Fruit fly (Drosophila melanogaster) whole organism, embryonic: ENCODE data around the gene CG9150.

Experiments
- Adf1 ChIP-seq: fragments of 200-800 bp; sonication (Bioruptor generic); IDR thresholded peaks from 2 replicates; pipeline ENCODE4 v1.3.6; 2022; ENCODE audit warnings: missing biosample characterization, missing genetic modification characterization
- Atf6 ChIP-seq: fragments of 200-800 bp; sonication (Bioruptor generic); IDR thresholded peaks from 2 replicates; pipeline ENCODE4 v1.3.6; 2022; ENCODE audit warnings: missing biosample characterization, missing genetic modification characterization
- CG10431 ChIP-seq: fragments of 200-800 bp; sonication (Bioruptor generic); optimal IDR thresholded peaks from 3 replicates; lab custom pipeline; 2018; ENCODE audit warnings: missing biosample characterization, mild to moderate bottlenecking, missing genetic modification characterization
- CG12391 ChIP-seq: fragments of 200-800 bp; sonication (Bioruptor generic); optimal IDR thresholded peaks from 3 replicates; lab custom pipeline; 2018; ENCODE audit warnings: missing biosample characterization, mild to moderate bottlenecking, missing genetic modification characterization, moderate library complexity
- CG12769 ChIP-seq: fragments of 200-800 bp; sonication (Bioruptor generic); optimal IDR thresholded peaks from 2 replicates; lab custom pipeline; 2019; ENCODE audit warnings: missing biosample characterization, mild to moderate bottlenecking, missing genetic modification characterization, moderate library complexity
- CG14050 ChIP-seq: fragments of 200-800 bp; sonication (Bioruptor generic); IDR thresholded peaks from 3 replicates; pipeline ENCODE4 v1.3.6; 2022; ENCODE audit warnings: missing biosample characterization, missing genetic modification characterization
- CG15011 ChIP-seq: fragments of 200-800 bp; sonication (Bioruptor generic); optimal IDR thresholded peaks from 3 replicates; lab custom pipeline; 2018; ENCODE audit warnings: missing biosample characterization, mild to moderate bottlenecking, missing genetic modification characterization
- CG16779 ChIP-seq: fragments of 200-800 bp; sonication (Bioruptor generic); IDR thresholded peaks from 2 replicates; pipeline ENCODE4 v1.3.6; 2022; ENCODE audit warnings: missing biosample characterization, missing genetic modification characterization
- CG17912 ChIP-seq: fragments of 200-800 bp; sonication (Bioruptor generic); optimal IDR thresholded peaks from 2 replicates; lab custom pipeline; 2018; ENCODE audit warnings: missing biosample characterization, mild to moderate bottlenecking, missing genetic modification characterization
- CG3995 ChIP-seq: fragments of 200-800 bp; sonication (Bioruptor generic); optimal IDR thresholded peaks from 3 replicates; lab custom pipeline; 2016; ENCODE audit warnings: missing biosample characterization, missing genetic modification characterization
- CG6791 ChIP-seq: fragments of 200-800 bp; sonication (Bioruptor generic); IDR thresholded peaks from 3 replicates; pipeline ENCODE4 v1.3.6; 2022; ENCODE audit warnings: missing biosample characterization, missing genetic modification characterization; ENCODE audit not compliant: partially characterized antibody
- CG9876 ChIP-seq: fragments of 200-800 bp; sonication (Bioruptor generic); optimal IDR thresholded peaks from 2 replicates; lab custom pipeline; 2016; ENCODE audit warnings: missing biosample characterization, missing genetic modification characterization
- CTCF ChIP-seq: fragments of 200-800 bp; sonication (Bioruptor generic); optimal IDR thresholded peaks from 2 replicates; lab custom pipeline; 2017; ENCODE audit warnings: missing biosample characterization, mild to moderate bottlenecking, missing genetic modification characterization, moderate library complexity
- Deaf1 ChIP-seq: fragments of 200-800 bp; optimal IDR thresholded peaks from 3 replicates; lab custom pipeline; 2019; ENCODE audit warnings: missing biosample characterization, mild to moderate bottlenecking, missing genetic modification characterization, moderate library complexity
- Dek ChIP-seq: fragments of 200-800 bp; sonication (Bioruptor generic); optimal IDR thresholded peaks from 3 replicates; lab custom pipeline; 2019; ENCODE audit warnings: missing biosample characterization, mild to moderate bottlenecking, missing genetic modification characterization, moderate library complexity
- Dip2 ChIP-seq: fragments of 200-800 bp; sonication (Bioruptor generic); IDR thresholded peaks from 2 replicates; pipeline ENCODE4 v1.3.6; 2022; ENCODE audit warnings: missing biosample characterization, missing genetic modification characterization
- H15 ChIP-seq: fragments of 200-800 bp; sonication (Bioruptor generic); IDR thresholded peaks from 3 replicates; pipeline ENCODE4 v1.3.6; 2022; ENCODE audit warnings: missing biosample characterization, missing genetic modification characterization
- Jarid2 ChIP-seq: fragments of 200-800 bp; sonication (Bioruptor generic); optimal IDR thresholded peaks from 3 replicates; lab custom pipeline; 2017; ENCODE audit warnings: mild to moderate bottlenecking, missing biosample characterization, missing genetic modification reagents, missing genetic modification characterization
- MBD-R2 ChIP-seq: fragments of 200-800 bp; sonication (Bioruptor generic); IDR thresholded peaks from 2 replicates; pipeline ENCODE4 v1.3.6; 2022; ENCODE audit warnings: missing biosample characterization, missing genetic modification characterization
- NFAT ChIP-seq: fragments of 200-800 bp; sonication (Bioruptor generic); IDR thresholded peaks from 2 replicates; pipeline ENCODE4 v1.3.6; 2022; ENCODE audit warnings: missing biosample characterization, missing genetic modification characterization
- Opbp ChIP-seq: fragments of 200-800 bp; sonication (Bioruptor generic); IDR thresholded peaks from 3 replicates; pipeline ENCODE4 v1.3.6; 2022; ENCODE audit warnings: missing biosample characterization, missing genetic modification characterization; ENCODE audit not compliant: partially characterized antibody
- Rx ChIP-seq: fragments of 200-800 bp; sonication (Bioruptor generic); IDR thresholded peaks from 2 replicates; pipeline ENCODE4 v1.3.6; 2022; ENCODE audit warnings: missing biosample characterization, missing genetic modification characterization
- Six4 ChIP-seq: fragments of 200-800 bp; sonication (Bioruptor generic); optimal IDR thresholded peaks from 2 replicates; lab custom pipeline; 2016; ENCODE audit warnings: missing biosample characterization, missing genetic modification characterization
- Sox102F ChIP-seq: fragments of 200-800 bp; sonication (Bioruptor generic); optimal IDR thresholded peaks from 2 replicates; lab custom pipeline; 2018; ENCODE audit warnings: missing biosample characterization, mild to moderate bottlenecking, missing genetic modification characterization, moderate library complexity
- Ssrp ChIP-seq: fragments of 200-800 bp; sonication (Bioruptor generic); optimal IDR thresholded peaks from 2 replicates; lab custom pipeline; 2018; ENCODE audit warnings: missing biosample characterization, mild to moderate bottlenecking, missing genetic modification characterization, moderate library complexity
- TFAM ChIP-seq: fragments of 200-800 bp; sonication (Bioruptor generic); optimal IDR thresholded peaks from 2 replicates; lab custom pipeline; 2017; ENCODE audit warnings: missing biosample characterization, missing genetic modification characterization, inconsistent platforms
- aop ChIP-seq: fragments of 200-800 bp; sonication (Bioruptor generic); IDR thresholded peaks from 2 replicates; pipeline ENCODE4 v1.3.6; 2022; ENCODE audit warnings: missing biosample characterization, missing genetic modification characterization
- ara ChIP-seq: fragments of 200-800 bp; sonication (Bioruptor generic); IDR thresholded peaks from 2 replicates; pipeline ENCODE4 v1.3.6; 2022; ENCODE audit warnings: missing biosample characterization, missing genetic modification characterization
- ato ChIP-seq: fragments of 200-800 bp; sonication (Bioruptor generic); IDR thresholded peaks from 2 replicates; pipeline ENCODE4 v1.3.6; 2022; ENCODE audit warnings: missing biosample characterization, missing genetic modification characterization; ENCODE audit not compliant: partially characterized antibody
- cad ChIP-seq: fragments of >200 bp; optimal IDR thresholded peaks from 2 replicates; lab custom pipeline; 2017; ENCODE audit warnings: missing biosample characterization, missing genetic modification characterization
- cato ChIP-seq: fragments of 200-800 bp; sonication (Bioruptor generic); optimal IDR thresholded peaks from 2 replicates; lab custom pipeline; 2016; ENCODE audit warnings: missing biosample characterization, missing genetic modification characterization, borderline replicate concordance
- cg ChIP-seq: fragments of 200-800 bp; sonication (Bioruptor generic); optimal IDR thresholded peaks from 3 replicates; lab custom pipeline; 2019; ENCODE audit warnings: missing biosample characterization, mild to moderate bottlenecking, missing genetic modification characterization, moderate library complexity
- ci ChIP-seq: fragments of 200-800 bp; sonication (Bioruptor generic); IDR thresholded peaks from 3 replicates; pipeline ENCODE4 v1.3.6; 2022; ENCODE audit warnings: missing biosample characterization, missing genetic modification characterization
- corto ChIP-seq: fragments of 200-800 bp; sonication (Bioruptor generic); optimal IDR thresholded peaks from 2 replicates; lab custom pipeline; 2016; ENCODE audit warnings: missing biosample characterization, mild to moderate bottlenecking, missing genetic modification characterization, moderate library complexity
- crol ChIP-seq: fragments of 200-800 bp; sonication (Bioruptor generic); IDR thresholded peaks from 2 replicates; pipeline ENCODE4 v1.3.6; 2022; ENCODE audit warnings: missing biosample characterization, missing genetic modification characterization
- crp ChIP-seq, 2 experiments: fragments of 200-800 bp; sonication (Bioruptor generic); optimal IDR thresholded peaks; 2 replicates in 1 of 2; 3 replicates in 1 of 2; lab custom pipeline; 2017; ENCODE audit warnings: missing biosample characterization in 2 of 2, missing genetic modification characterization in 2 of 2, mild to moderate bottlenecking in 1 of 2, moderate library complexity in 1 of 2
- danr ChIP-seq: fragments of 200-800 bp; sonication (Bioruptor generic); IDR thresholded peaks from 2 replicates; pipeline ENCODE4 v1.3.6; 2022; ENCODE audit warnings: missing biosample characterization, missing genetic modification characterization
- dmrt99B ChIP-seq: fragments of 200-800 bp; sonication (Bioruptor generic); optimal IDR thresholded peaks from 2 replicates; lab custom pipeline; 2018; ENCODE audit warnings: missing biosample characterization, mild to moderate bottlenecking, missing genetic modification characterization, moderate library complexity
- dpn ChIP-seq, 2 experiments: fragments of 200-800 bp; sonication (Bioruptor generic); optimal IDR thresholded peaks; 3 replicates each; lab custom pipeline; 2016; ENCODE audit warnings: missing biosample characterization in 2 of 2, missing genetic modification characterization in 2 of 2
- hkb ChIP-seq, 2 experiments: fragments of 200-800 bp in 1 of 2; fragments of >200 bp in 1 of 2; sonication (Bioruptor generic) in 1 of 2; IDR thresholded peaks in 1 of 2; optimal IDR thresholded peaks in 1 of 2; 2 replicates each; pipeline versions ENCODE4 v1.3.6 to Lab custom; 2017 to 2022; ENCODE audit warnings: missing biosample characterization in 1 of 2, missing genetic modification characterization in 1 of 2
- jigr1 ChIP-seq: fragments of 200-800 bp; sonication (Bioruptor generic); IDR thresholded peaks from 3 replicates; pipeline ENCODE4 v1.3.6; 2022; ENCODE audit warnings: missing biosample characterization, missing genetic modification characterization
- knrl ChIP-seq: fragments of 200-800 bp; sonication (Bioruptor generic); IDR thresholded peaks from 3 replicates; pipeline ENCODE4 v1.3.6; 2022; ENCODE audit warnings: missing biosample characterization, missing genetic modification characterization; ENCODE audit not compliant: partially characterized antibody
- pan ChIP-seq, 4 experiments: fragments of >200 bp in 3 of 4; fragments of 200-800 bp in 1 of 4; sonication (Bioruptor generic) in 1 of 4; optimal IDR thresholded peaks in 3 of 4; IDR thresholded peaks in 1 of 4; 2 replicates each; pipeline versions ENCODE4 v1.3.6 to Lab custom; 2017 to 2022; ENCODE audit warnings: missing biosample characterization in 2 of 4, missing genetic modification characterization in 2 of 4, mixed read lengths in 1 of 4
- pb ChIP-seq: fragments of 200-800 bp; sonication (Bioruptor generic); optimal IDR thresholded peaks from 3 replicates; lab custom pipeline; 2016; ENCODE audit warnings: missing biosample characterization, missing genetic modification characterization
- ranshi ChIP-seq: fragments of 200-800 bp; sonication (Bioruptor generic); IDR thresholded peaks from 2 replicates; pipeline ENCODE4 v1.3.6; 2022; ENCODE audit warnings: missing biosample characterization, missing genetic modification characterization
- seq ChIP-seq: fragments of 200-800 bp; sonication (Bioruptor generic); IDR thresholded peaks from 2 replicates; pipeline ENCODE4 v1.3.6; 2022; ENCODE audit warnings: missing biosample characterization, missing genetic modification characterization
- tin ChIP-seq: fragments of 200-800 bp; sonication (Bioruptor generic); optimal IDR thresholded peaks from 3 replicates; lab custom pipeline; 2016; ENCODE audit warnings: missing biosample characterization, missing genetic modification characterization
- vfl ChIP-seq: fragments of 200-800 bp; sonication (Bioruptor generic); optimal IDR thresholded peaks from 2 replicates; lab custom pipeline; 2016; ENCODE audit warnings: missing biosample characterization, missing genetic modification characterization
- z ChIP-seq: fragments of 200-800 bp; sonication (Bioruptor generic); IDR thresholded peaks from 3 replicates; pipeline ENCODE4 v1.3.6; 2022; ENCODE audit warnings: missing biosample characterization, missing genetic modification characterization
- zfh2 ChIP-seq: fragments of 200-800 bp; sonication (Bioruptor generic); optimal IDR thresholded peaks from 2 replicates; lab custom pipeline; 2016; ENCODE audit warnings: missing biosample characterization, missing genetic modification characterization

Gene CG9150

dm6 chr2L:6082936-6083627 is 14.7 kb upstream of the CG9150 start (continued):
- TF ChIP-seq aop (no peak), knrl (GFP tag; lab: Robert Waterston, UW) (no peak), Six4 (GFP tag; lab: Kevin White, UChicago) (no peak), Adf1 (GFP tag; lab: Robert Waterston, UW) (no peak; the same call in 1 of the 2 replicates), ara (GFP tag; lab: Robert Waterston, UW) (no peak), corto (peak; percentile 58), vfl (GFP tag; lab: Kevin White, UChicago) (no peak), CG17912 (GFP tag; lab: Kevin White, UChicago) (peak; percentile 25), crol (GFP tag; lab: Robert Waterston, UW) (no peak), Deaf1 (tag; lab: Kevin White, UChicago) (peak; percentile 99), Jarid2 (GFP tag; lab: Kevin White, UChicago) (no peak), ato (no peak), CTCF (GFP tag; lab: Kevin White, UChicago) (no peak), cad (no peak), seq (GFP tag; lab: Robert Waterston, UW) (no peak), CG16779 (no peak), Dek (tag; lab: Kevin White, UChicago) (no peak), CG10431 (no peak), Rx (no peak), TFAM (GFP tag; lab: Kevin White, UChicago) (no peak), CG12391 (tag; lab: Kevin White, UChicago) (no peak), Ssrp (tag; lab: Kevin White, UChicago) (no peak), jigr1 (GFP tag; lab: Robert Waterston, UW) (no peak), ranshi (no peak), pb (no peak), pan (optimal IDR thresholded peaks at IDR 0.05; lab: Kevin White, UChicago) (no peak), pan (GFP tag; optimal IDR thresholded peaks at IDR 0.05 in 1 of 2, IDR thresholded peaks at IDR 0.05 in 1 of 2) (no peak), CG15011 (GFP tag; lab: Kevin White, UChicago) (no peak), danr (no peak), Sox102F (peak; percentile 1), hkb (optimal IDR thresholded peaks at IDR 0.05; lab: Kevin White, UChicago) (no peak), hkb (GFP tag; IDR thresholded peaks at IDR 0.05; lab: Robert Waterston, UW) (0 out of 2 replicates have a peak, but pooled peaks have one; percentile 16), tin (no peak), Dip2 (GFP tag; lab: Robert Waterston, UW) (no peak), zfh2 (GFP tag; lab: Kevin White, UChicago) (no peak), CG3995 (GFP tag; lab: Kevin White, UChicago) (no peak), H15 (GFP tag; lab: Robert Waterston, UW) (no peak), ci (GFP tag; lab: Robert Waterston, UW) (peak; percentile 31; the same call in 1 of the 3 replicates), CG14050 (GFP tag; lab: Robert Waterston, UW) (no peak), CG12769 (tag; lab: Kevin White, UChicago) (peak; percentile 70), Opbp (no peak), NFAT (GFP tag; lab: Robert Waterston, UW) (peak; percentile 14; the same call in 1 of the 2 replicates), crp (GFP tag; optimal IDR thresholded peaks at IDR 0.05; lab: Kevin White, UChicago) (no peak), z (GFP tag; lab: Robert Waterston, UW) (no peak), cg (GFP tag; lab: Kevin White, UChicago) (peak; percentile 60), dpn (GFP tag; optimal IDR thresholded peaks at IDR 0.05; lab: Kevin White, UChicago) (no peak), MBD-R2 (GFP tag; lab: Robert Waterston, UW) (no peak), CG6791 (GFP tag; lab: Robert Waterston, UW) (0 out of 3 replicates have a peak, but pooled peaks have one; percentile 13), CG9876 (GFP tag; lab: Kevin White, UChicago) (no peak), dmrt99B (tag; lab: Kevin White, UChicago) (no peak), cato (GFP tag; lab: Kevin White, UChicago) (no peak), Atf6 (GFP tag; lab: Robert Waterston, UW) (no peak)
